Worm (Caenorhabditis elegans): ENCODE data around the gene cgt-3.

Gene cgt-3

ce11 chrII:5962343-5962742, 51.2 kb downstream of the cgt-3 start:
- no peak for TF ChIP-seq flt-1 (GFP tag; IDR thresholded peaks at IDR 0.05)
- TF ChIP-seq cog-1 (tag; optimal IDR thresholded peaks at IDR 0.05) = no peak
- no peak for TF ChIP-seq med-1 (GFP tag; optimal IDR thresholded peaks at IDR 0.05; ENCODE audit: insufficient read depth)
- no peak for TF ChIP-seq T22C8.4 (GFP tag; IDR thresholded peaks at IDR 0.05)
- TF ChIP-seq klf-2 (GFP tag; conservative IDR thresholded peaks at IDR 0.05) = no peak
- no peak for TF ChIP-seq ztf-29 (GFP tag; IDR thresholded peaks at IDR 0.05)
- no peak for TF ChIP-seq ref-1 (GFP tag; conservative IDR thresholded peaks at IDR 0.05)
- no peak for TF ChIP-seq tab-1 (GFP tag; IDR thresholded peaks at IDR 0.05)
- no peak for TF ChIP-seq ztf-23 (GFP tag; IDR thresholded peaks at IDR 0.05)

- TF ChIP-seq T22C8.4 (GFP tag; IDR thresholded peaks at IDR 0.05) = no peak
- TF ChIP-seq ref-1 (GFP tag; conservative IDR thresholded peaks at IDR 0.05) = no peak
- no peak for TF ChIP-seq cog-1 (tag; optimal IDR thresholded peaks at IDR 0.05)
- TF ChIP-seq tab-1 (GFP tag; IDR thresholded peaks at IDR 0.05) = no peak
- TF ChIP-seq flt-1 (GFP tag; IDR thresholded peaks at IDR 0.05) = no peak
- no peak for TF ChIP-seq klf-2 (GFP tag; conservative IDR thresholded peaks at IDR 0.05)
- no peak for TF ChIP-seq ztf-29 (GFP tag; IDR thresholded peaks at IDR 0.05)
- TF ChIP-seq med-1 (GFP tag; optimal IDR thresholded peaks at IDR 0.05; ENCODE audit: insufficient read depth) = no peak
- TF ChIP-seq ztf-23 (GFP tag; IDR thresholded peaks at IDR 0.05) = no peak
Measured at ce11 chrII:5964962-5965361, 53.8 kb downstream of the cgt-3 start.
